Worm (Caenorhabditis elegans) whole organism, young adult: ENCODE results near the gene nhr-147.
"Not testable (repeated sequence)": the region's sequence is repeated elsewhere in the genome, so short reads cannot be mapped to it uniquely, and the experiment has no call there.

Experiments used
- B0035.1 ChIP-seq: sonication (generic microtip); optimal IDR thresholded peaks from 2 replicates; lab custom pipeline; 2016; ENCODE audit warnings: missing genetic modification characterization, mild to moderate bottlenecking, missing compliant biosample characterization, missing genotype, missing genetic modification reagents
- F22D6.2 ChIP-seq: sonication (generic microtip); optimal IDR thresholded peaks from 2 replicates; lab custom pipeline; 2016; ENCODE audit warnings: mild to moderate bottlenecking, missing genetic modification characterization, missing compliant biosample characterization
- F33H1.4 ChIP-seq: fragments of 200-800 bp; sonication (Bioruptor generic); IDR thresholded peaks from 2 replicates; pipeline ENCODE4 v1.3.6; 2022; ENCODE audit warnings: missing genetic modification reagents, missing genetic modification characterization, missing compliant biosample characterization
- F37B4.10 ChIP-seq: fragments of 200-800 bp; sonication (Bioruptor generic); IDR thresholded peaks from 2 replicates; pipeline ENCODE4 v1.3.6; 2022; ENCODE audit warnings: missing genetic modification characterization, missing compliant biosample characterization
- F49E8.2 ChIP-seq: sonication (generic microtip); optimal IDR thresholded peaks from 3 replicates; lab custom pipeline; 2017; ENCODE audit warnings: missing genetic modification characterization, mild to moderate bottlenecking, missing compliant biosample characterization, antibody characterized with exemption, moderate library complexity; ENCODE audit not compliant: insufficient read depth
- F55B11.4 ChIP-seq: sonication (generic microtip); optimal IDR thresholded peaks from 2 replicates; lab custom pipeline; 2016; ENCODE audit warnings: missing compliant biosample characterization, missing genetic modification characterization, borderline replicate concordance; ENCODE audit not compliant: insufficient read depth
- F57A8.1 ChIP-seq: fragments of 200-800 bp; sonication (Bioruptor generic); optimal IDR thresholded peaks from 2 replicates; lab custom pipeline; 2018; ENCODE audit warnings: mild to moderate bottlenecking, missing genetic modification characterization, moderate library complexity, missing compliant biosample characterization
- K11D2.4 ChIP-seq: fragments of 200-800 bp; sonication (Bioruptor generic); IDR thresholded peaks from 2 replicates; pipeline ENCODE4 v1.3.6; 2022; ENCODE audit warnings: missing genetic modification reagents, missing genetic modification characterization, missing compliant biosample characterization
- Y53F4B.3 ChIP-seq: fragments of 200-800 bp; sonication (Bioruptor generic); IDR thresholded peaks from 2 replicates; pipeline ENCODE4 v1.3.6; 2022; ENCODE audit warnings: missing genetic modification reagents, missing genetic modification characterization, missing compliant biosample characterization
- Y53G8AR.9 ChIP-seq: fragments of 200-800 bp; sonication (Bioruptor generic); conservative IDR thresholded peaks from 2 replicates; pipeline ENCODE4 v1.3.6; 2022; ENCODE audit warnings: missing genetic modification reagents, missing genetic modification characterization, missing compliant biosample characterization
- Y67H2A.10 ChIP-seq: fragments of 200-800 bp; sonication (Bioruptor generic); conservative IDR thresholded peaks from 2 replicates; pipeline ENCODE4 v1.3.6; 2022; ENCODE audit warnings: missing genetic modification reagents, missing genetic modification characterization, missing compliant biosample characterization
- ama-1 ChIP-seq, 3 experiments: fragments of 150-350 bp in 1 of 3; sonication (generic microtip) in 2 of 3; optimal IDR thresholded peaks; 2 replicates each; lab custom pipeline; 2014 to 2018; ENCODE audit warnings: missing biosample characterization in 2 of 3, missing genetic modification characterization in 2 of 3, missing genetic modification reagents in 2 of 3
- athp-1 ChIP-seq: sonication (generic microtip); optimal IDR thresholded peaks from 2 replicates; lab custom pipeline; 2017; ENCODE audit warnings: mild to moderate bottlenecking, missing genetic modification characterization, missing compliant biosample characterization
- attf-5 ChIP-seq: fragments of 200-800 bp; sonication (Bioruptor generic); optimal IDR thresholded peaks from 2 replicates; lab custom pipeline; 2018; ENCODE audit warnings: mild to moderate bottlenecking, missing genetic modification characterization, missing compliant biosample characterization
- ceh-100 ChIP-seq: fragments of 200-800 bp; sonication (Bioruptor generic); IDR thresholded peaks from 2 replicates; pipeline ENCODE4 v1.3.6; 2022; ENCODE audit warnings: missing genetic modification reagents, missing genetic modification characterization, missing compliant biosample characterization
- ceh-27 ChIP-seq: fragments of 200-800 bp; sonication (Bioruptor generic); optimal IDR thresholded peaks from 2 replicates; lab custom pipeline; 2018; ENCODE audit warnings: mild to moderate bottlenecking, missing genetic modification characterization, moderate library complexity, missing compliant biosample characterization
- ceh-40 ChIP-seq: fragments of 200-800 bp; sonication (Bioruptor generic); IDR thresholded peaks from 2 replicates; pipeline ENCODE4 v1.3.6; 2022; ENCODE audit warnings: missing genetic modification characterization, missing compliant biosample characterization
- die-1 ChIP-seq: sonication (generic microtip); optimal IDR thresholded peaks from 2 replicates; lab custom pipeline; 2016; ENCODE audit warnings: missing genotype, mild to moderate bottlenecking, missing genetic modification characterization, missing compliant biosample characterization
- dox-1 ChIP-seq: fragments of 200-800 bp; sonication (Bioruptor generic); IDR thresholded peaks from 2 replicates; pipeline ENCODE4 v1.3.6; 2022; ENCODE audit warnings: missing genetic modification reagents, missing genetic modification characterization, missing compliant biosample characterization
- dpff-1 ChIP-seq: sonication (generic microtip); optimal IDR thresholded peaks from 2 replicates; lab custom pipeline; 2017; ENCODE audit warnings: mild to moderate bottlenecking, missing genetic modification characterization, missing compliant biosample characterization
- gei-17 ChIP-seq: fragments of 200-800 bp; sonication (Bioruptor generic); optimal IDR thresholded peaks from 2 replicates; lab custom pipeline; 2018; ENCODE audit warnings: mild to moderate bottlenecking, missing genetic modification characterization, missing compliant biosample characterization
- hsf-1 ChIP-seq: fragments of 200-800 bp; sonication (Bioruptor generic); IDR thresholded peaks from 2 replicates; pipeline ENCODE4 v1.3.6; 2022; ENCODE audit warnings: missing genetic modification reagents, missing genetic modification characterization, missing compliant biosample characterization
- lin-26 ChIP-seq: fragments of 200-800 bp; sonication (Bioruptor generic); IDR thresholded peaks from 2 replicates; pipeline ENCODE4 v1.3.6; 2022; ENCODE audit warnings: missing genetic modification reagents, missing genetic modification characterization, missing compliant biosample characterization
- lin-54 ChIP-seq: fragments of 200-800 bp; sonication (Bioruptor generic); optimal IDR thresholded peaks from 2 replicates; lab custom pipeline; 2018; ENCODE audit warnings: mild to moderate bottlenecking, missing genetic modification characterization, missing compliant biosample characterization
- lir-1 ChIP-seq: fragments of 200-800 bp; sonication (Bioruptor generic); conservative IDR thresholded peaks from 2 replicates; pipeline ENCODE4 v1.3.6; 2022; ENCODE audit warnings: missing genetic modification reagents, missing genetic modification characterization, missing compliant biosample characterization
- lsy-27 ChIP-seq: sonication (generic microtip); optimal IDR thresholded peaks from 2 replicates; lab custom pipeline; 2017; ENCODE audit warnings: missing genetic modification characterization, mild to moderate bottlenecking, missing compliant biosample characterization, antibody characterized with exemption, missing genotype, borderline replicate concordance; ENCODE audit not compliant: insufficient read depth
- madf-8 ChIP-seq: fragments of 200-800 bp; sonication (Bioruptor generic); conservative IDR thresholded peaks from 2 replicates; pipeline ENCODE4 v1.3.6; 2022; ENCODE audit warnings: missing genetic modification reagents, missing genetic modification characterization, missing compliant biosample characterization
- nfya-2 ChIP-seq: fragments of 200-800 bp; sonication (Bioruptor generic); IDR thresholded peaks from 2 replicates; pipeline ENCODE4 v1.3.6; 2022; ENCODE audit warnings: missing genetic modification reagents, missing genetic modification characterization, missing compliant biosample characterization
- pbrm-1 ChIP-seq: fragments of 200-800 bp; sonication (Bioruptor generic); IDR thresholded peaks from 2 replicates; pipeline ENCODE4 v1.3.6; 2022; ENCODE audit warnings: missing genetic modification reagents, missing genetic modification characterization, missing compliant biosample characterization
- rcor-1 ChIP-seq: fragments of 200-800 bp; sonication (Bioruptor generic); IDR thresholded peaks from 2 replicates; pipeline ENCODE4 v1.3.6; 2022; ENCODE audit warnings: missing genetic modification reagents, missing genetic modification characterization, missing compliant biosample characterization
- sea-2 ChIP-seq: fragments of 200-800 bp; sonication (Bioruptor generic); IDR thresholded peaks from 2 replicates; pipeline ENCODE4 v1.3.6; 2022; ENCODE audit warnings: missing genetic modification characterization, missing compliant biosample characterization
- tbp1 ChIP-seq: fragments of 200-800 bp; sonication (Bioruptor generic); optimal IDR thresholded peaks from 2 replicates; lab custom pipeline; 2018; ENCODE audit warnings: mild to moderate bottlenecking, missing genetic modification characterization, missing compliant biosample characterization
- unc-130 ChIP-seq: sonication (generic microtip); optimal IDR thresholded peaks from 2 replicates; lab custom pipeline; 2016; ENCODE audit warnings: missing genetic modification reagents, missing genetic modification characterization, missing compliant biosample characterization
- ztf-18 ChIP-seq: sonication (generic microtip); optimal IDR thresholded peaks from 2 replicates; lab custom pipeline; 2016; ENCODE audit warnings: missing genotype, mild to moderate bottlenecking, missing genetic modification characterization, missing compliant biosample characterization

The nhr-147 gene

DNA sequence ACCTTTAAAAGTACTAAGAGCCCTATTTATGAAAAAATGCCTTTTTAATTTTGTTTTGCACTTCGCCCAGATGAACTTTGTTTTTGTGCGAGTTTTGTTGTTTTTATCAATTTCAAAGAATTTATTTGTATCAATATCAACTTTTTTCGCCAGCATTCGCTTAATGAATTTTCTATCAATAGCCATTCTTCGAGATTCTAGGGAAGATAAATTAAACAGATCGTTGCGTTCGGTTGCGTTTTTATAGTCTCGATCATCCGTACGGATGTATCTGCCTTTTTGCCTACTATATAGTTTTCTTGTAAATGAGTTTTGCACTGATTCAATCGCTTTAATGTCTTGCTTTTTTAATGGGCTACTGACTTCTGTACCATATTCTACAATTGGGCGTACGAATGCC lies at the start of gene nhr-147:
Gene nhr-147, plus strand, starts transcription at position 301 of the 400 bp plus-strand sequence.
- not testable (repeated sequence) for TF ChIP-seq athp-1 (tag; lab: Kevin White, UChicago); ceh-40 (GFP tag; lab: Robert Waterston, UW); ceh-27 (GFP tag; lab: Kevin White, UChicago)
- TF ChIP-seq, all 124 proteins: peak for 0; not testable (repeated sequence) for 124

DNA sequence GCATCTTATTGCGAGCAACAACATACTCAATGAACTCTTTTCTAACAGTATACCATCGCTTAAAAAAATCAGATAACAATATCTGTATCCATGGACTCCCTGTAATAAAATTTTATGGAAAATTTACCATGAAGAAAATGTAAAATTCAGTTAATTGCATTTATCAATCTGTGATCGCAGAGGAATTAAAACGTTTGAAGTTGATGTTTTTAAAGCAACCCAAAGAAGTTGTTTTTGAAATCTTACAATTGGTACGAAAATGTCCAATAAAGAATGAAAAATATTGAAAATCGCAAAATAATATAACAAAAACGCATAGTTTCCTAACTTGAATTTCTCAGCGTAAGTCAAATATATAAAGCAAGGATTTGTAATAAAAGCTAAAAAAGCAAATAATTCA lies 48.3 kb upstream of the nhr-147 start, which contains the start of gene srj-32:
Gene srj-32, minus strand, starts transcription at position 101 of the 400 bp plus-strand sequence.
- no peak for TF ChIP-seq F33H1.4
- no peak for TF ChIP-seq attf-5 (GFP tag; lab: Kevin White, UChicago)
- no peak for TF ChIP-seq Y67H2A.10 (GFP tag; lab: Robert Waterston, UW)
- TF ChIP-seq dox-1 (GFP tag; lab: Robert Waterston, UW), result no peak
- no peak for TF ChIP-seq F55B11.4 (tag; lab: Kevin White, UChicago)
- TF ChIP-seq tbp1 (GFP tag; lab: Kevin White, UChicago), result no peak
- no peak for TF ChIP-seq unc-130 (GFP tag; lab: Kevin White, UChicago)
- no peak for TF ChIP-seq ceh-100 (GFP tag; lab: Robert Waterston, UW)
- no peak for TF ChIP-seq F49E8.2 (tag; lab: Kevin White, UChicago)
- no peak for TF ChIP-seq lin-26
- no peak for TF ChIP-seq F22D6.2 (tag; lab: Kevin White, UChicago)
- no peak for TF ChIP-seq madf-8 (GFP tag; lab: Robert Waterston, UW)
- TF ChIP-seq athp-1 (tag; lab: Kevin White, UChicago), result no peak
- no peak for TF ChIP-seq F57A8.1
- TF ChIP-seq lir-1 (GFP tag; lab: Robert Waterston, UW), result no peak
- no peak for TF ChIP-seq dpff-1 (tag; lab: Kevin White, UChicago)
- TF ChIP-seq lin-54, result no peak

DNA sequence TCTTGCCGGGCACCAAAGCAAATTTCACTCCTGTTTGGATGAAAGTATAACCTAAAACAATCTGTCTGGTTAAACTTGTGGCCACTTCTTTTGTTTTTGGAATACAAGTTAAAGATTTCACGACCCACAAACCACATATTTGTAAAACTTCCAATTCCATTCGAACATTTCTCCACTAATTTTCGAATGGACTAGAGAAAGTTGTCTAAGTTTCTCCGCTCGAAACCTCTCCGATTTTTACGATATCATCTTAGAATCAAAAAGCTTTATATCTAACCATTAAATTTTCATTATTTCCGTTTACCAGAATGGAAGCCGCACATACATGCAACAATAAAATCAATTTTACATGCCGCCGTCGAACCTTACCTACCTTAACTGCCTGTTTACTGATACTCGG lies 47.1 kb upstream of the nhr-147 start, which contains the start of gene F07G11.3:
Gene F07G11.3, plus strand, starts transcription at position 301 of the 400 bp plus-strand sequence.
- TF ChIP-seq hsf-1 (GFP tag; lab: Robert Waterston, UW) (no peak), ztf-18 (no peak), lsy-27 (no peak), athp-1 (tag; lab: Kevin White, UChicago) (no peak), ama-1 (optimal IDR thresholded peaks at IDR 0.05; lab: Kevin White, UChicago) (no peak), ama-1 (GFP tag; optimal IDR thresholded peaks at IDR 0.05; lab: Kevin White, UChicago) (no peak)

DNA sequence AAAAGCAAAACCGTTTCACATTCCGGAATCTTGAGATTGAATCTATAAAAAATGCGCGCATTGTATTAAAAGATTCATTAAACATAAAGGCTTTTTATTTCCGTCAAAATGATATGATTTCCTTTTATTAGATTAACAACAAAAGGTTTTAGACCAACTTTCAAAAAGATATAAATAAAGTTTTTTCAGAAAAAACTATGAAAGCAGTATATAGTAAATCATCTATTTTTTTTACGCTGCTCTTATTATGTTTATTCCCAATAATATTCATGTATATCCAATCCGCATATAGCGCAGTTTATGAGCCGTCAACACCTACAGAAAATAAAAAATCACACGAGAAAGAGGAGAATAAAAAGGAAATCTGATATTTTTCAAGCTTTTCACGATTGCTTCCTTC lies 41.1 kb upstream of the nhr-147 start, which contains the start of gene F07G11.2:
Gene F07G11.2, plus strand, starts transcription at position 301 of the 400 bp plus-strand sequence.
- TF ChIP-seq lin-54; Y53F4B.3 (GFP tag; lab: Robert Waterston, UW); K11D2.4 (GFP tag; lab: Robert Waterston, UW): not testable (repeated sequence)

DNA sequence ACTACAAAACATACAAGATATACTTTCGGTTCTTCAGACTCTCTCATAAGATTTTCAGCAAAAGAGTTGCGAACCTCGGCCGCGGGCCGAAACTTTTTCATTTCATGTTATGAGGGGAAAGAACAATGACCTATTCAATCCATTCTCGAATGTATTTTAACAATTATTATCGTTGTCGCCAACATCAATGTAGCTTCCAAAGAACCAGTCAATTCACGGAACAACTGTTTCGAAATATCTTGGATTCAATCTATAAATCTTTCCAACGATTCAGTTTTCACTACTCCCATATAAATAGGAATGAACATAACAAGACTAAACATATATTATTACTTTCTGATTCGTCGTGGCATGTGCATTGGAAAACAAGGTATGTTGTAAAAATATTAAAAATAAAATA lies 38.5 kb upstream of the nhr-147 start, which contains the start of gene F07G11.1:
Gene F07G11.1, plus strand, starts transcription at position 301 of the 400 bp plus-strand sequence.
- TF ChIP-seq Y53G8AR.9 (GFP tag; lab: Robert Waterston, UW) (no peak), Y67H2A.10 (GFP tag; lab: Robert Waterston, UW) (no peak), pbrm-1 (GFP tag; lab: Robert Waterston, UW) (no peak), rcor-1 (no peak), F37B4.10 (GFP tag; lab: Robert Waterston, UW) (no peak), B0035.1 (no peak), madf-8 (GFP tag; lab: Robert Waterston, UW) (no peak), gei-17 (no peak), lin-54 (no peak), sea-2 (GFP tag; lab: Robert Waterston, UW) (no peak), die-1 (no peak), nfya-2 (GFP tag; lab: Robert Waterston, UW) (no peak)
- TF ChIP-seq, all 124 proteins: peak for 0
